Fruit fly (Drosophila melanogaster) whole organism, larva: ENCODE measurements around the gene PAN3.

Source experiments
- noc ChIP-seq: fragments of 200-800 bp; sonication (Bioruptor generic); optimal IDR thresholded peaks from 3 replicates; lab custom pipeline; 2019; ENCODE audit warnings: missing biosample characterization, mild to moderate bottlenecking, missing genetic modification characterization, moderate library complexity

PAN3 gene

DNA sequence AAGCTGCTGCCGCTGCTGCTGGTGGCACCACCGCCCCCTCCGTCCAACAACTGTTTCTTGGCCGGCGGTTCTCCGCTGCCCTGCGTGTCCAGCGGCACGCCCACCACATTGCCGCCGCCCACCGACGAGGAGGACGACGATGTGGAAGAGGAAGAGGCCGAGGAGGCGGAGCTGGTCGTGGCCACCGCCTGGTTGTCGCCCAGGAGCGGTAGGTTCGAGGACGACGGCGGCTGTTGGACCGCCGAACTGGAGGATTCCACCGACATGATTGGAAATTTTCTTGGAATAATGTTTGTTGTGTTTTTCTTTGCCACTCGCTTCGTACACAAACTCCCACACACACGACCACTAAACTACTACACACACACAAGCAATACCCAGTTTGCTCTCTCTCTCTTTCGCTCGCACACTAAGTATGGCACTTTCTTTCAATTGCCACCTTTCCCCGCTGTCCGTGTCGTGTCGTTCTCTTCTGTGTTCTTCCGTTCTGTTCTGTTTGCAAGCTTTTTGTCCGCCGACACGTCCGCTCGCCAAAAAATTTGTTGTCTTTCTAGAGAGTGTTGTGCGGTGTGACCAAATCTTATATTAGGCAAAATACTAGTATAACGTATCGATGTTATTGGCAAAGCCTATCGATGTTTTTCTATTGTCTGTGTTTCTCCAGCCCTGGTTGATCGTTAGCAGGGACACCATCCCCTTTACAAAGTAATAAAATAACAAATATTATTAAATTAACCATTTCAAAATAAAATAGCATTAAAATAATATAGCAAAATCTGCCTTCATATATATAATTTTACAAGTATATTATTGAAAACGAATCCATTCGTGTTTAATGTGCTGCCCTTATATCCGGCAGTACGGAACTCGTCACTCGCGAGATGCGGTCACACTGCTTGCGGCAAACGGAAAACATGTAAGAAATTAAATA, at the start of gene PAN3, which contains the start of gene CG32486:
TSS of gene PAN3 (plus strand) at position 860 of the 931 bp plus-strand sequence.
TSS of gene CG32486 (minus strand) at position 566 of the 931 bp plus-strand sequence.
- TF ChIP-seq noc (tag; lab: Kevin White, UChicago): peak; percentile 35

DNA sequence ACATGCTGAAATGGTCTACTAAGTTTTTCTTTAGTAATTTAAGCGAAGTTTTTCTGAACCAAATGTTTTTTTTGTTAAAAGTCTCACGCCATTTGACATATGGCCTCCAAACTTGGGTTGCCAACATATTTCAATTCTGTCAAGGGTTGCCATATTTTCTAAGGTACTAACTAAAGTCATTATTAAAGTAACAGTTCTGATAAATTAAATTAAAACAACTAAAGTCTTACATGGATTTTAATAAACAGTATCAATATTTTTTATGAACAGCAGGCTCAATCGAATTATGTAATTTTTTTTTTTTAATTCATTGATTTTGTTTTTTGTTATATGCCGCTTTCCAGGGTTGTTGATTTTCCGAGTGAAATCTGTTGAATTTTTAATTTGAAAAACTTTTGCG, 44.5 kb upstream of the PAN3 start, which contains the start of gene aly:
TSS of gene aly (minus strand) at position 101 of the 400 bp plus-strand sequence.
- TF ChIP-seq noc (tag; lab: Kevin White, UChicago): no peak

dm6 chr3L:3034779-3035643, 35.9 kb upstream of the PAN3 start, which contains the start of gene CG2162:
CG2162 (plus strand) TSS chr3L:3035196.
- no peak for TF ChIP-seq noc (tag; lab: Kevin White, UChicago)

DNA sequence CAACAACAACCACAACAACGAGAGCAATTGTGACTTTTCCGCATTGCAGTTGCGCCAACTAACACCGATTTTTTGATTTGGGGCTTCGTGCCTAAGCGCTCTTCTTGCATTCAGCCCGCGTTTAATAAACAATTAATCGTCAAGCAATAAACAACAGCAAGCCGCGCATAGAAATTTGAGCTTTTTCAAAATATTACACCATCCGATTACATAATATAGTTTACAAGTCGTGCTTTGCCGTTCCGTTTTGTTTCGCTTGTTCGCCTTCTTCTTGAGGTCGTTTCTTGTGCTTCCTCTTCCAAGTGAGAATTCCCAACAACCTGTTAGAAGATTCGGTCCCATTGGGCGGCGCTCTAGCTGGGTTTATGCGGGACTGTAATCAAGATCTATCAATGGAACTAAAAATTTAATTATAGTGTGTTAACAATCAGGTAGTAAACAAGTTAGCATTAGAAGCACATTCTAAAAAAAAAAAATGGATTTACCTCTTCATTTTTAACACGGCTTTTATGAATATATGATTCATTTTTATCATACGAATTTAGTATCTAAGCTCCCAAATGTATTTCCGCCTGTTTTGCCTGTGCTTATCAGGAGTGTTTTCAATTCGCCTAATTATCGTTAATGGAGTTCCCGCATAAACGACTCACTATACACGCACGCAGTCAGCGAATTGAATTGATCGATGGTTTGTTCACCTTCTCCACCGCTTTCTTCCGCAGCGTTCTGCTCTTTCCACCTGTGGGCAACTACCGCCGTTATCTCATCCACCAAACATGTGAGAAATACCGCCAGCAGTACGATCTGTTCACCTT, 35.0 kb upstream of the PAN3 start:
- peak; percentile 95 for TF ChIP-seq noc (tag; lab: Kevin White, UChicago)

dm6 chr3L:3036951-3037586, 33.9 kb upstream of the PAN3 start:
- no peak for TF ChIP-seq noc (tag; lab: Kevin White, UChicago)

- peak; percentile 22 for TF ChIP-seq noc (tag; lab: Kevin White, UChicago)
Measured at dm6 chr3L:3037822-3038563, 32.9 kb upstream of the PAN3 start.

- peak; percentile 82 for TF ChIP-seq noc (tag; lab: Kevin White, UChicago)
Measured at dm6 chr3L:3042150-3043049, 28.5 kb upstream of the PAN3 start, which contains the start of gene Prx4. Prx4 (plus strand) TSS chr3L:3042359.

DNA sequence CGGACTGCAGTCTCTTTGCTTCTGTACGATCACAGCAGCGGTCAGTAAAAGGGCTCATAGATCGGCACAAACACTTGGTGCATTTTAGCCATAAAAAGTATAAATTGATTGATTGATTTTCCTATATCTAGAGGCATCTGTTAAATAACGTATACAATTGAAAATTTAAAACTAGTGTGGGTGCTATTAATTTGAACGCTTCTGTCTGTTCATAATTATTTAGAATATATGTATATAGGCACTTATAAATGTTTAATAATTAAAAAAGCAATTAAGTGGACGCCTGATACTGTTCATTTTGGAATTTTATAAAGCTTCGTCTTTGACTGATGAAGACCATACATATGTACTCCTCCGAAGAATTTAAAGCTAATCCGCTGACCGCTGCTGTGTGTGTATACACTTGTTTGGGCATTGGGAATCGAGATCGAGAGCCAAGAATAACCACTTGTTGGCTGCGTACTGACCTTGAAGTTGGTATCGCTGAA, 25.6 kb upstream of the PAN3 start:
- TF ChIP-seq noc (tag; lab: Kevin White, UChicago): peak; percentile 73

DNA sequence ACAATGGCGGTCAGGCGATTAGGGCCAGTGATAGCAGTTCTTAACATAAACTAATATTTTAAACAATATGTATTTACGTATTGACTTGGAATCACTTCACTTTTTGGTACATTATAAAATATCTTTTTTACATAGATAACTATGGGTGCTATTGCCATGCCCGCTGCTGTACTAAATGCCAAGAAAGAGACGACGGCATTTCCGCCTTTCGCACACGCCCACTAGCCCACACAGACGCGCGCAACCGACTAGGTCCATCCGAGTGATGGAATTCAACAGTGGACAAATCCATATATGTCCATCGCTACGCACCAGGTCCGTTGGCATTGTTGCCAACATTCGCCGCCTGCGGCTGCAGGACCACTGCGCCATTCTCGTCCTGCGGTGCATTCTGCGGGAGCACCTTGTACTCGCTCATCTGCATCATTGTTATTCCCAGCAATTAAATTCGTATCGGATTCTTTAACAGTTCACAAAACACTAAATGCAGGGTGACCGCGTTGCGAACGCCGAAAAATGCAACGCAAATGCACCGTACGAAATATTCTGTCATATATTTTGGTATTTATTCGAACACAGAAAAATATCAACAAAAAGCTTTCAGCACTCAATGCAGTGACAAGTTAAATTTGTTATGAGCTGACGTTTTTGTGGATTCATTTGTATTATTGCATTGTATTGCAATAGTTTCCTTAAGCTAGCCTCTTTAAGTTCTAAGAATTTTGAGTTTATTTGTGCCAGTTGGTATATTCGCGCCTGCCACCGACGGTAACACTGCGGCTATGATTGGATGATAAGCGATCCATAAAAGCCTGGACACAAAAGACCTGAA, 24.4 kb upstream of the PAN3 start, which contains the start of the genes scramb2 and Sk2:
TSS of gene scramb2 (minus strand) at position 488 of the 832 bp plus-strand sequence.
TSS of gene Sk2 (plus strand) at position 763 of the 832 bp plus-strand sequence.
- TF ChIP-seq noc (tag; lab: Kevin White, UChicago): peak; percentile 93

- TF ChIP-seq noc (tag; lab: Kevin White, UChicago): no peak
Measured at dm6 chr3L:3048647-3049046, 22.3 kb upstream of the PAN3 start.

dm6 chr3L:3050185-3050584, 20.7 kb upstream of the PAN3 start, which contains the start of gene CG32485:
CG32485 (plus strand) TSS chr3L:3050323.
- TF ChIP-seq noc (tag; lab: Kevin White, UChicago): no peak
